ENCODE assay signal across 1 worm cellular context in genomic region chrX:14838339-14838738, ce11.
TF ChIP-seq lines count a peak whose summit lies in the region.

No protein-coding gene starts in this region.

TF ChIP-seq in whole organism, L1 larva, 84 proteins besides CTCF, POLR2A, EP300 and RAD21 (continued from another document):
- TF ChIP-seq isw-1 (GFP tag; IDR thresholded peaks at IDR 0.05; lab: Robert Waterston, UW) (no peak), lin-14 (GFP tag; optimal IDR thresholded peaks at IDR 0.05; lab: Kevin White, UChicago) (peak; percentile 39), ama-1 (optimal IDR thresholded peaks at IDR 0.05; lab: Kevin White, UChicago) (no peak), zip-4 (GFP tag; optimal IDR thresholded peaks at IDR 0.05; lab: Kevin White, UChicago) (no peak), unc-130 (tag; optimal IDR thresholded peaks at IDR 0.05; lab: Kevin White, UChicago) (no peak), fkh-4 (tag; optimal IDR thresholded peaks at IDR 0.05; lab: Kevin White, UChicago; ENCODE audit: borderline replicate concordance) (no peak), pag-3 (tag; optimal IDR thresholded peaks at IDR 0.05; lab: Kevin White, UChicago; ENCODE audit: borderline replicate concordance, insufficient read depth) (no peak), nhr-85 (tag; lab: Kevin White, UChicago) (no peak), ztf-4 (tag; optimal IDR thresholded peaks at IDR 0.05; lab: Kevin White, UChicago) (no peak), unc-98 (GFP tag; IDR thresholded peaks at IDR 0.05; lab: Robert Waterston, UW) (no peak), nhr-71 (tag; optimal IDR thresholded peaks at IDR 0.05; lab: Kevin White, UChicago) (peak; percentile 43), fkh-8 (tag; optimal IDR thresholded peaks at IDR 0.05; lab: Kevin White, UChicago) (peak; percentile 45)
